Fruit fly (Drosophila melanogaster): ENCODE results near the gene Rev1.

DNA sequence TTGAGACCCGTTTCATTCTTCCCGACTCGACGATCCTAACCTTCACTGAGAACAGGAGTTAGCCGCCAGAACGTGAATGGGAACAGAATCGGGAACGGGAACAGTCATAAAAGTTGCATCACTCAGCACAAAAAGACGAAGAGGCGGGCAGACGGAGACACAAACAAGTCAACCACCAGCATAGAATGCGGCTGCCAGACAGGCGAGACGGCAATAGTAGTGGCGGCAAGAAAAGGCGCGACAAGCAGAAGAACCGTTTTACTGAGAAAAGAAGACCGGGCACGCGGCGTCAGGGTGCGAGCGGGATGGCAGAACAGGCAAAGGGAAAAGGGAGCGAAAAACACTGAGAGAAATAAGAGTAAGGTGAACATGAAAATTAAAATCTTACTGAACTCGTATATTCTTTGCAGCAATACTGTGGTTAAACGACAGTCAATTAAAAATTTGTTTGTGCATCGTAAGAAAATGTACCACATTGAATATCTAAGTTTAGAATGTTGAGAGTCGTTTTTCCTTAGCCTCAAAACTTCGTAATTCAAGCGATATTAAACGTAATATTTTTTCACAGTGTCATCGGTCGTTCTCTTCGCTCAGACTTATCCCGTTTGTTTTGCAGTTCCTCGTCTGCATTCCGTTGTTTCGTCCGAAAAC lies 13.7 kb upstream of the Rev1 start:
- TF ChIP-seq CG11617 (GFP tag; optimal IDR thresholded peaks at IDR 0.05) = peak; percentile 62
- no peak for TF ChIP-seq CG33017 (tag; optimal IDR thresholded peaks at IDR 0.05)

Measured in whole organism, adult.